Fruit fly (Drosophila melanogaster) whole organism, embryonic: ENCODE measurements around the gene mRpL20.

Experiments used
- Bgb ChIP-seq: fragments of 200-800 bp; sonication (Bioruptor generic); IDR thresholded peaks from 2 replicates; pipeline ENCODE4 v1.3.6; 2022; ENCODE audit warnings: missing biosample characterization, missing genetic modification characterization; ENCODE audit not compliant: partially characterized antibody
- CG11456 ChIP-seq: fragments of 200-800 bp; sonication (Bioruptor generic); IDR thresholded peaks from 3 replicates; pipeline ENCODE4 v1.3.6; 2022; ENCODE audit warnings: missing biosample characterization, missing genetic modification characterization
- CG11695 ChIP-seq: fragments of 200-800 bp; sonication (Bioruptor generic); IDR thresholded peaks from 3 replicates; pipeline ENCODE4 v1.3.6; 2022; ENCODE audit warnings: missing biosample characterization, missing genetic modification characterization
- CG12299 ChIP-seq: fragments of 200-800 bp; sonication (Bioruptor generic); optimal IDR thresholded peaks from 2 replicates; lab custom pipeline; 2018; ENCODE audit warnings: missing biosample characterization, mild to moderate bottlenecking, missing genetic modification characterization
- CG1233 ChIP-seq: fragments of 200-800 bp; sonication (Bioruptor generic); optimal IDR thresholded peaks from 4 replicates; lab custom pipeline; 2018; ENCODE audit warnings: missing biosample characterization, mild to moderate bottlenecking, missing genetic modification characterization
- CG13894 ChIP-seq: fragments of 200-800 bp; sonication (Bioruptor generic); optimal IDR thresholded peaks from 3 replicates; lab custom pipeline; 2018; ENCODE audit warnings: missing biosample characterization, mild to moderate bottlenecking, missing genetic modification characterization, moderate library complexity
- CG15073 ChIP-seq: fragments of 200-800 bp; sonication (Bioruptor generic); optimal IDR thresholded peaks from 2 replicates; lab custom pipeline; 2016; ENCODE audit warnings: missing biosample characterization, missing genetic modification characterization
- CG15601 ChIP-seq: fragments of 200-800 bp; sonication (Bioruptor generic); optimal IDR thresholded peaks from 3 replicates; lab custom pipeline; 2019; ENCODE audit warnings: missing biosample characterization, mild to moderate bottlenecking, missing genetic modification characterization, moderate library complexity
- CG16815 ChIP-seq: fragments of 200-800 bp; sonication (Bioruptor generic); optimal IDR thresholded peaks from 3 replicates; lab custom pipeline; 2017; ENCODE audit warnings: missing biosample characterization, mild to moderate bottlenecking, missing genetic modification characterization
- CG17912 ChIP-seq: fragments of 200-800 bp; sonication (Bioruptor generic); optimal IDR thresholded peaks from 2 replicates; lab custom pipeline; 2018; ENCODE audit warnings: missing biosample characterization, mild to moderate bottlenecking, missing genetic modification characterization
- CG18262 ChIP-seq: fragments of 200-800 bp; optimal IDR thresholded peaks from 3 replicates; lab custom pipeline; 2019; ENCODE audit warnings: missing biosample characterization, mild to moderate bottlenecking, missing genetic modification characterization, moderate library complexity
- CG2199 ChIP-seq: fragments of 200-800 bp; sonication (Bioruptor generic); IDR thresholded peaks from 3 replicates; pipeline ENCODE4 v1.3.6; 2022; ENCODE audit warnings: missing biosample characterization, missing genetic modification characterization
- CG2202 ChIP-seq: fragments of 200-800 bp; sonication (Bioruptor generic); optimal IDR thresholded peaks from 2 replicates; lab custom pipeline; 2018; ENCODE audit warnings: missing biosample characterization, mild to moderate bottlenecking, missing genetic modification characterization
- CG31388 ChIP-seq: fragments of 200-800 bp; sonication (Bioruptor generic); optimal IDR thresholded peaks from 2 replicates; lab custom pipeline; 2016; ENCODE audit warnings: missing biosample characterization, missing genetic modification characterization
- CG31441 ChIP-seq: fragments of 200-800 bp; sonication (Bioruptor generic); IDR thresholded peaks from 2 replicates; pipeline ENCODE4 v1.3.6; 2022; ENCODE audit warnings: missing biosample characterization, missing genetic modification characterization
- CG34422 ChIP-seq: fragments of 200-800 bp; sonication (Bioruptor generic); IDR thresholded peaks from 3 replicates; pipeline ENCODE4 v1.3.6; 2022; ENCODE audit warnings: missing biosample characterization, missing genetic modification characterization
- CG7271 ChIP-seq: fragments of 200-800 bp; sonication (Bioruptor generic); optimal IDR thresholded peaks from 2 replicates; lab custom pipeline; 2018; ENCODE audit warnings: missing biosample characterization, mild to moderate bottlenecking, missing genetic modification characterization, moderate library complexity
- CG9215 ChIP-seq: fragments of 200-800 bp; sonication (Bioruptor generic); IDR thresholded peaks from 2 replicates; pipeline ENCODE4 v1.3.6; 2022; ENCODE audit warnings: missing biosample characterization, missing genetic modification characterization
- CG9437 ChIP-seq: fragments of 200-800 bp; sonication (Bioruptor generic); optimal IDR thresholded peaks from 2 replicates; lab custom pipeline; 2018; ENCODE audit warnings: missing biosample characterization, mild to moderate bottlenecking, missing genetic modification characterization
- Camta ChIP-seq: fragments of 200-800 bp; sonication (Bioruptor generic); optimal IDR thresholded peaks from 2 replicates; lab custom pipeline; 2016; ENCODE audit warnings: missing biosample characterization, missing genetic modification characterization
- Dfd ChIP-seq, 2 experiments: fragments of >200 bp; optimal IDR thresholded peaks; 2 replicates each; lab custom pipeline; 2017; ENCODE audit warnings: missing biosample characterization in 2 of 2, missing genetic modification characterization in 2 of 2
- Gug ChIP-seq: fragments of 200-800 bp; sonication (Bioruptor generic); IDR thresholded peaks from 4 replicates; pipeline ENCODE4 v1.3.6; 2022; ENCODE audit warnings: missing biosample characterization, missing genetic modification characterization
- Mes4 ChIP-seq: fragments of 200-800 bp; sonication (Bioruptor generic); optimal IDR thresholded peaks from 2 replicates; lab custom pipeline; 2016; ENCODE audit warnings: missing biosample characterization, missing genetic modification characterization
- Nf-YA ChIP-seq: fragments of 200-800 bp; sonication (Bioruptor generic); IDR thresholded peaks from 2 replicates; pipeline ENCODE4 v1.3.6; 2022; ENCODE audit warnings: missing biosample characterization, missing genetic modification characterization
- Optix ChIP-seq: fragments of 200-800 bp; sonication (Bioruptor generic); IDR thresholded peaks from 3 replicates; pipeline ENCODE4 v1.3.6; 2022; ENCODE audit warnings: missing biosample characterization, missing genetic modification characterization
- Taf1 ChIP-seq: fragments of 200-800 bp; sonication (Bioruptor generic); IDR thresholded peaks from 2 replicates; pipeline ENCODE4 v1.3.6; 2022; ENCODE audit warnings: missing biosample characterization, missing genetic modification characterization
- Xbp1 ChIP-seq: fragments of 200-800 bp; sonication (Bioruptor generic); optimal IDR thresholded peaks from 3 replicates; lab custom pipeline; 2016; ENCODE audit warnings: missing biosample characterization, mild to moderate bottlenecking, missing genetic modification characterization
- YL-1 ChIP-seq: fragments of 200-800 bp; sonication (Bioruptor generic); optimal IDR thresholded peaks from 3 replicates; lab custom pipeline; 2017; ENCODE audit warnings: missing biosample characterization, mild to moderate bottlenecking, missing genetic modification characterization
- amos ChIP-seq: fragments of 200-800 bp; sonication (Bioruptor generic); IDR thresholded peaks from 2 replicates; pipeline ENCODE4 v1.3.6; 2022; ENCODE audit warnings: missing biosample characterization, missing genetic modification characterization; ENCODE audit not compliant: partially characterized antibody
- ase ChIP-seq: fragments of 200-800 bp; sonication (Bioruptor generic); IDR thresholded peaks from 3 replicates; pipeline ENCODE4 v1.3.6; 2022; ENCODE audit warnings: missing biosample characterization, missing genetic modification characterization
- ash1 ChIP-seq: fragments of 200-800 bp; sonication (Bioruptor generic); optimal IDR thresholded peaks from 2 replicates; lab custom pipeline; 2018; ENCODE audit warnings: missing biosample characterization, mild to moderate bottlenecking, missing genetic modification characterization
- bbx ChIP-seq: fragments of 200-800 bp; sonication (Bioruptor generic); IDR thresholded peaks from 2 replicates; pipeline ENCODE4 v1.3.6; 2022; ENCODE audit warnings: missing biosample characterization, missing genetic modification characterization; ENCODE audit not compliant: partially characterized antibody
- chm ChIP-seq: fragments of 200-800 bp; sonication (Bioruptor generic); IDR thresholded peaks from 2 replicates; pipeline ENCODE4 v1.3.6; 2022; ENCODE audit warnings: missing biosample characterization, missing genetic modification characterization
- crc ChIP-seq: fragments of 200-800 bp; sonication (Bioruptor generic); optimal IDR thresholded peaks from 2 replicates; lab custom pipeline; 2016; ENCODE audit warnings: missing biosample characterization, missing genetic modification characterization
- gro ChIP-seq: fragments of 200-800 bp; sonication (Bioruptor generic); optimal IDR thresholded peaks from 2 replicates; lab custom pipeline; 2016; ENCODE audit warnings: missing biosample characterization, missing genetic modification characterization
- lab ChIP-seq: fragments of 200-800 bp; sonication (Bioruptor generic); optimal IDR thresholded peaks from 3 replicates; lab custom pipeline; 2017; ENCODE audit warnings: missing biosample characterization, missing genetic modification characterization, mild to moderate bottlenecking, moderate library complexity, missing genetic modification reagents
- lola ChIP-seq, 3 experiments: fragments of >200 bp in 2 of 3; fragments of 200-800 bp in 1 of 3; sonication (Bioruptor generic) in 1 of 3; optimal IDR thresholded peaks; 2 replicates each; lab custom pipeline; 2017 to 2019; ENCODE audit warnings: missing biosample characterization in 3 of 3, missing genetic modification characterization in 3 of 3, mild to moderate bottlenecking in 1 of 3, moderate library complexity in 1 of 3
- maf-S ChIP-seq: fragments of 200-800 bp; sonication (Bioruptor generic); optimal IDR thresholded peaks from 2 replicates; lab custom pipeline; 2016; ENCODE audit warnings: missing biosample characterization, missing genetic modification characterization
- mam ChIP-seq: fragments of 200-800 bp; sonication (Bioruptor generic); optimal IDR thresholded peaks from 3 replicates; lab custom pipeline; 2016; ENCODE audit warnings: missing biosample characterization, missing genetic modification characterization
- prd ChIP-seq, 3 experiments: fragments of >200 bp in 2 of 3; fragments of 200-800 bp in 1 of 3; sonication (Bioruptor generic) in 1 of 3; optimal IDR thresholded peaks in 2 of 3; IDR thresholded peaks in 1 of 3; 2 replicates in 2 of 3; 3 replicates in 1 of 3; pipeline versions ENCODE4 v1.3.6 to Lab custom; 2017 to 2022; ENCODE audit warnings: missing biosample characterization in 1 of 3, missing genetic modification characterization in 1 of 3
- row ChIP-seq: fragments of 200-800 bp; sonication (Bioruptor generic); IDR thresholded peaks from 3 replicates; pipeline ENCODE4 v1.3.6; 2022; ENCODE audit warnings: missing biosample characterization, missing genetic modification characterization
- salm ChIP-seq: fragments of 200-800 bp; sonication (Bioruptor generic); optimal IDR thresholded peaks from 2 replicates; lab custom pipeline; 2018; ENCODE audit warnings: missing biosample characterization, mild to moderate bottlenecking, missing genetic modification characterization
- scrt ChIP-seq: fragments of 200-800 bp; sonication (Bioruptor generic); optimal IDR thresholded peaks from 2 replicates; lab custom pipeline; 2018; ENCODE audit warnings: missing biosample characterization, mild to moderate bottlenecking, missing genetic modification characterization, moderate library complexity
- tgo ChIP-seq: fragments of 200-800 bp; sonication (Bioruptor generic); IDR thresholded peaks from 3 replicates; pipeline ENCODE4 v1.3.6; 2022; ENCODE audit warnings: missing biosample characterization, missing genetic modification characterization
- tio ChIP-seq: fragments of 200-800 bp; sonication (Bioruptor generic); optimal IDR thresholded peaks from 2 replicates; lab custom pipeline; 2017; ENCODE audit warnings: missing biosample characterization, missing genetic modification characterization, inconsistent platforms
- tll ChIP-seq, 2 experiments: fragments of 200-800 bp in 1 of 2; fragments of >200 bp in 1 of 2; sonication (Bioruptor generic) in 1 of 2; optimal IDR thresholded peaks; 2 replicates each; lab custom pipeline; 2017 to 2019; ENCODE audit warnings: missing biosample characterization in 2 of 2, missing genetic modification characterization in 2 of 2, mild to moderate bottlenecking in 1 of 2, moderate library complexity in 1 of 2
- ttk ChIP-seq: fragments of 200-800 bp; sonication (Bioruptor generic); IDR thresholded peaks from 2 replicates; pipeline ENCODE4 v2.1.2; 2022; ENCODE audit warnings: missing biosample characterization, missing genetic modification characterization
- twi ChIP-seq: fragments of 200-800 bp; optimal IDR thresholded peaks from 2 replicates; lab custom pipeline; 2019; ENCODE audit warnings: missing biosample characterization, mild to moderate bottlenecking, missing genetic modification characterization, moderate library complexity

Gene mRpL20

dm6 chr3L:13022160-13022853 lies 4.6 kb upstream of the mRpL20 start, which contains the start of gene Adk2 (continued):
- peak; percentile 24; the same call in 1 of the 2 replicates for TF ChIP-seq ttk (GFP tag; lab: Robert Waterston, UW)
- TF ChIP-seq tll (GFP tag; optimal IDR thresholded peaks at IDR 0.05; lab: Kevin White, UChicago), result no peak
- TF ChIP-seq CG15601 (tag; lab: Kevin White, UChicago), result no peak
- TF ChIP-seq Bgb, result peak; percentile 53
- no peak for TF ChIP-seq Xbp1 (GFP tag; lab: Kevin White, UChicago)
- peak; percentile 28 for TF ChIP-seq gro (GFP tag; lab: Kevin White, UChicago)
- TF ChIP-seq Mes4 (GFP tag; lab: Kevin White, UChicago), result peak; percentile 11
- TF ChIP-seq prd (optimal IDR thresholded peaks at IDR 0.05; lab: Kevin White, UChicago), result no peak
- TF ChIP-seq prd (GFP tag; IDR thresholded peaks at IDR 0.05; lab: Robert Waterston, UW), result peak; percentile 67
- peak; percentile 49; the same call in 1 of the 2 replicates for TF ChIP-seq Taf1
- no peak for TF ChIP-seq CG31441 (GFP tag; lab: Robert Waterston, UW)
- no peak for TF ChIP-seq CG1233 (GFP tag; lab: Kevin White, UChicago)
- TF ChIP-seq scrt (GFP tag; lab: Kevin White, UChicago), result peak; percentile 10
- TF ChIP-seq CG15073 (GFP tag; lab: Kevin White, UChicago), result peak; percentile 19
- 0 out of 3 replicates have a peak, but pooled peaks have one; percentile 14 for TF ChIP-seq CG11695 (GFP tag; lab: Robert Waterston, UW)
- TF ChIP-seq CG9215 (GFP tag; lab: Robert Waterston, UW), result no peak
- TF ChIP-seq CG18262 (tag; lab: Kevin White, UChicago), result no peak
- peak; percentile 67; the same call in 1 of the 3 replicates for TF ChIP-seq CG11456 (GFP tag; lab: Robert Waterston, UW)
- no peak for TF ChIP-seq CG13894 (tag; lab: Kevin White, UChicago)
- TF ChIP-seq CG12299, result no peak
- TF ChIP-seq CG2202 (tag; lab: Kevin White, UChicago), result no peak
- TF ChIP-seq tgo (GFP tag; lab: Robert Waterston, UW), result peak; percentile 44; the same call in 2 of the 3 replicates
- peak; percentile 4 for TF ChIP-seq twi (tag; lab: Kevin White, UChicago)
- no peak for TF ChIP-seq chm
- no peak for TF ChIP-seq lola (GFP tag; optimal IDR thresholded peaks at IDR 0.05; lab: Kevin White, UChicago)
- no peak for TF ChIP-seq tio (GFP tag; lab: Kevin White, UChicago)
- TF ChIP-seq Dfd (GFP tag; optimal IDR thresholded peaks at IDR 0.05; lab: Kevin White, UChicago), result no peak
- peak; percentile 69; the same call in 2 of the 3 replicates for TF ChIP-seq CG34422 (GFP tag; lab: Robert Waterston, UW)
- 0 out of 2 replicates have a peak, but pooled peaks have one; percentile 48 for TF ChIP-seq bbx (GFP tag; lab: Robert Waterston, UW)
- no peak for TF ChIP-seq mam (GFP tag; lab: Kevin White, UChicago)
- no peak for TF ChIP-seq CG31388 (GFP tag; lab: Kevin White, UChicago)
- TF ChIP-seq Nf-YA (GFP tag; lab: Robert Waterston, UW), result 0 out of 2 replicates have a peak, but pooled peaks have one; percentile 27
- 0 out of 3 replicates have a peak, but pooled peaks have one; percentile 19 for TF ChIP-seq CG2199 (GFP tag; lab: Robert Waterston, UW)
- no peak for TF ChIP-seq ash1 (GFP tag; lab: Kevin White, UChicago)
- TF ChIP-seq crc (GFP tag; lab: Kevin White, UChicago), result no peak
- peak; percentile 22 for TF ChIP-seq lab
- TF ChIP-seq YL-1, result peak; percentile 66
- 0 out of 3 replicates have a peak, but pooled peaks have one; percentile 25 for TF ChIP-seq ase (GFP tag; lab: Robert Waterston, UW)
- no peak for TF ChIP-seq CG9437
- no peak for TF ChIP-seq CG16815 (GFP tag; lab: Kevin White, UChicago)
- TF ChIP-seq Gug (GFP tag; lab: Robert Waterston, UW), result peak; percentile 67
- TF ChIP-seq Camta (GFP tag; lab: Kevin White, UChicago), result no peak
- peak; percentile 73 for TF ChIP-seq row (GFP tag; lab: Robert Waterston, UW)
- TF ChIP-seq amos, result peak; percentile 53
- TF ChIP-seq CG7271 (tag; lab: Kevin White, UChicago), result no peak
- no peak for TF ChIP-seq maf-S (GFP tag; lab: Kevin White, UChicago)
- TF ChIP-seq CG17912, result no peak
- no peak for TF ChIP-seq salm (tag; lab: Kevin White, UChicago)
- TF ChIP-seq Optix, result no peak
